Worm (Caenorhabditis elegans) whole organism, late embryonic: ENCODE results near the gene col-14.

Experiments used
- ceh-19 ChIP-seq: fragments of 200-800 bp; sonication (Bioruptor generic); optimal IDR thresholded peaks from 2 replicates; lab custom pipeline; 2018; ENCODE audit warnings: mild to moderate bottlenecking, missing genetic modification characterization, missing compliant biosample characterization
- ceh-24 ChIP-seq: sonication (generic microtip); optimal IDR thresholded peaks from 2 replicates; lab custom pipeline; 2016; ENCODE audit warnings: mild to moderate bottlenecking, missing genetic modification characterization, missing compliant biosample characterization
- elt-2 ChIP-seq: sonication (generic microtip); optimal IDR thresholded peaks from 2 replicates; lab custom pipeline; 2016; ENCODE audit warnings: missing genetic modification reagents, missing genetic modification characterization, missing compliant biosample characterization
- elt-4 ChIP-seq: sonication (generic microtip); optimal IDR thresholded peaks from 2 replicates; lab custom pipeline; 2016; ENCODE audit warnings: missing genetic modification characterization, missing compliant biosample characterization
- ets-4 ChIP-seq: sonication (generic microtip); optimal IDR thresholded peaks from 2 replicates; lab custom pipeline; 2016; ENCODE audit warnings: missing genetic modification characterization, missing compliant biosample characterization
- eyg-1 ChIP-seq: sonication (generic microtip); optimal IDR thresholded peaks from 2 replicates; lab custom pipeline; 2016; ENCODE audit warnings: missing genotype, missing genetic modification characterization, missing compliant biosample characterization
- pha-4 ChIP-seq: fragments of 150-350 bp; optimal IDR thresholded peaks from 2 replicates; lab custom pipeline; 2018; ENCODE audit warnings: missing biosample characterization, missing genetic modification reagents, missing genetic modification characterization
- rnt-1 ChIP-seq: sonication (generic microtip); optimal IDR thresholded peaks from 2 replicates; lab custom pipeline; 2016; ENCODE audit warnings: missing genetic modification characterization, missing compliant biosample characterization

DNA sequence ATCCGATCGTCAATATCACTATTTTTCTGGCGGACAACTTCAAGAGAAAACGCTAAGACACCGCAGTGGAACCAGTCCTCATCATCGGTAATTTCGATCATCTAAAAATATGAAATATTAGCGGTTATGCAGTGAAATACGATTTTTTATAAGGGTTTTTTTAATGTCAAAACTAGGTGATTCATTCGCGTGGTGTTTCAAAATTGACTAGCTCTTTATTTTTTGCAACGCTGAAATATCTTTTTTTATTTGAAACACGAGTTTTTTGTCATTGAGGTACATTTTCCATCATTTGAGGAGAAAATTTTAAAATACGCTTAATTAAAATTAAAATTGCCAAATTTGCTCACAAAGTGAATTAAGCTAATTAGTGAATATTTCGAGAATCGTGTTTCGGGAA is 6.3 kb downstream of the col-14 start, which contains the start of gene dsb-3:
- TF ChIP-seq ceh-24 (no peak), elt-4 (no peak), elt-2 (tag; lab: Kevin White, UChicago) (no peak), ets-4 (tag; lab: Kevin White, UChicago) (no peak), pha-4 (tag; lab: Kevin White, UChicago) (no peak), eyg-1 (tag; lab: Kevin White, UChicago) (no peak), rnt-1 (no peak), ceh-19 (GFP tag; lab: Kevin White, UChicago) (no peak)
